Worm (Caenorhabditis elegans): Measurements from ENCODE around the gene let-711.

let-711 gene

ce11 chrIII:6971662-6972284 lies 25.3 kb downstream of the let-711 start, which contains the start of the genes eef-1A.1 and rfc-4 (continued):
- TF ChIP-seq sdc-2 (tag; optimal IDR thresholded peaks at IDR 0.05) (peak; percentile 19), ceh-9 (tag; optimal IDR thresholded peaks at IDR 0.05) (no peak), syd-9 (tag; optimal IDR thresholded peaks at IDR 0.05) (peak; percentile 42), tbx-7 (tag; optimal IDR thresholded peaks at IDR 0.05) (no peak), fax-1 (tag; optimal IDR thresholded peaks at IDR 0.05) (peak; percentile 29), ceh-24 (tag; optimal IDR thresholded peaks at IDR 0.05) (no peak), npax-4 (tag; optimal IDR thresholded peaks at IDR 0.05) (no peak), K02D7.2 (tag; optimal IDR thresholded peaks at IDR 0.05) (peak; percentile 2), rnt-1 (tag; optimal IDR thresholded peaks at IDR 0.05) (peak; percentile 34), pha-4 (tag; optimal IDR thresholded peaks at IDR 0.05) (no peak), fkh-6 (tag; optimal IDR thresholded peaks at IDR 0.05) (no peak), madf-2 (tag; optimal IDR thresholded peaks at IDR 0.05) (peak; percentile 80), lin-11 (tag; optimal IDR thresholded peaks at IDR 0.05) (peak; percentile 21), hlh-6 (tag; optimal IDR thresholded peaks at IDR 0.05) (no peak), eyg-1 (tag; optimal IDR thresholded peaks at IDR 0.05) (no peak), mec-3 (tag; optimal IDR thresholded peaks at IDR 0.05; ENCODE audit: borderline replicate concordance) (no peak), unc-42 (tag; optimal IDR thresholded peaks at IDR 0.05) (peak; percentile 83), C38D4.7 (GFP tag; optimal IDR thresholded peaks at IDR 0.05) (peak; percentile 16), pqm-1 (tag; optimal IDR thresholded peaks at IDR 0.05) (peak; percentile 62), elt-4 (tag; optimal IDR thresholded peaks at IDR 0.05) (no peak), gmeb-2 (tag; optimal IDR thresholded peaks at IDR 0.05) (peak; percentile 48), tbx-2 (tag; optimal IDR thresholded peaks at IDR 0.05) (peak; percentile 66), ahr-1 (tag; optimal IDR thresholded peaks at IDR 0.05) (no peak), ref-2 (tag; optimal IDR thresholded peaks at IDR 0.05) (peak; percentile 77), ceh-2 (tag; optimal IDR thresholded peaks at IDR 0.05) (peak; percentile 28), ceh-6 (GFP tag; optimal IDR thresholded peaks at IDR 0.05) (peak; percentile 6), odd-2 (tag; optimal IDR thresholded peaks at IDR 0.05) (peak; percentile 16), nfya-1 (tag; optimal IDR thresholded peaks at IDR 0.05) (peak; percentile 97), ztf-16 (tag; optimal IDR thresholded peaks at IDR 0.05) (peak; percentile 7), ets-4 (tag; optimal IDR thresholded peaks at IDR 0.05) (peak; percentile 65)

- no peak for TF ChIP-seq hlh-13 (GFP tag; optimal IDR thresholded peaks at IDR 0.05)
- TF ChIP-seq ceh-48 (tag; optimal IDR thresholded peaks at IDR 0.05), result peak; percentile 22
Observed at ce11 chrIII:6973682-6974081, 27.2 kb downstream of the let-711 start, which contains the start of gene F31E3.2. F31E3.2 (plus strand) TSS chrIII:6973982.

- TF ChIP-seq ama-1 (optimal IDR thresholded peaks at IDR 0.05) (no peak), pros-1 (tag; optimal IDR thresholded peaks at IDR 0.05) (no peak), hlh-8 (tag; optimal IDR thresholded peaks at IDR 0.05) (no peak), dve-1 (tag; optimal IDR thresholded peaks at IDR 0.05) (no peak), ahr-1 (tag; optimal IDR thresholded peaks at IDR 0.05) (no peak), madf-2 (tag; optimal IDR thresholded peaks at IDR 0.05) (no peak), ets-4 (tag; optimal IDR thresholded peaks at IDR 0.05) (no peak), pqm-1 (tag; optimal IDR thresholded peaks at IDR 0.05) (no peak), sox-4 (tag; optimal IDR thresholded peaks at IDR 0.05) (no peak), che-1 (tag; optimal IDR thresholded peaks at IDR 0.05) (no peak), Y22D7AL.16 (tag; optimal IDR thresholded peaks at IDR 0.05) (no peak), nhr-232 (tag; optimal IDR thresholded peaks at IDR 0.05) (no peak), ceh-30 (tag; optimal IDR thresholded peaks at IDR 0.05) (no peak), ceh-24 (tag; optimal IDR thresholded peaks at IDR 0.05) (no peak), fkh-10 (GFP tag; optimal IDR thresholded peaks at IDR 0.05) (no peak), ceh-18 (tag; optimal IDR thresholded peaks at IDR 0.05) (no peak), sdc-2 (tag; optimal IDR thresholded peaks at IDR 0.05) (no peak), pha-4 (tag; optimal IDR thresholded peaks at IDR 0.05) (no peak), elt-4 (tag; optimal IDR thresholded peaks at IDR 0.05) (no peak), hlh-30 (tag; optimal IDR thresholded peaks at IDR 0.05; ENCODE audit: insufficient read depth) (no peak)
Observed at ce11 chrIII:6974952-6975351, 28.4 kb downstream of the let-711 start.

Data from whole organism, late embryonic.